Fruit fly (Drosophila melanogaster) whole organism, embryonic: ENCODE measurements around the gene CG17754.

ENCODE experiments used
- B-H2 ChIP-seq: fragments of 200-800 bp; sonication (Bioruptor generic); optimal IDR thresholded peaks from 2 replicates; lab custom pipeline; 2018; ENCODE audit warnings: missing biosample characterization, mild to moderate bottlenecking, missing genetic modification characterization
- Bgb ChIP-seq: fragments of 200-800 bp; sonication (Bioruptor generic); IDR thresholded peaks from 2 replicates; pipeline ENCODE4 v1.3.6; 2022; ENCODE audit warnings: missing biosample characterization, missing genetic modification characterization; ENCODE audit not compliant: partially characterized antibody
- CG11723 ChIP-seq: fragments of 200-800 bp; sonication (Bioruptor generic); optimal IDR thresholded peaks from 2 replicates; lab custom pipeline; 2017; ENCODE audit warnings: missing biosample characterization, mild to moderate bottlenecking, missing genetic modification characterization
- CG12104 ChIP-seq: fragments of 200-800 bp; sonication (Bioruptor generic); optimal IDR thresholded peaks from 3 replicates; lab custom pipeline; 2016; ENCODE audit warnings: missing biosample characterization, missing genetic modification characterization
- CG12219 ChIP-seq: fragments of 200-800 bp; sonication (Bioruptor generic); optimal IDR thresholded peaks from 3 replicates; lab custom pipeline; 2018; ENCODE audit warnings: missing biosample characterization, mild to moderate bottlenecking, missing genetic modification characterization
- CG12769 ChIP-seq: fragments of 200-800 bp; sonication (Bioruptor generic); optimal IDR thresholded peaks from 2 replicates; lab custom pipeline; 2019; ENCODE audit warnings: missing biosample characterization, mild to moderate bottlenecking, missing genetic modification characterization, moderate library complexity
- CG14441 ChIP-seq: fragments of 200-800 bp; sonication (Bioruptor generic); IDR thresholded peaks from 2 replicates; pipeline ENCODE4 v1.3.6; 2022; ENCODE audit warnings: missing biosample characterization, missing genetic modification characterization
- CG15601 ChIP-seq: fragments of 200-800 bp; sonication (Bioruptor generic); optimal IDR thresholded peaks from 3 replicates; lab custom pipeline; 2019; ENCODE audit warnings: missing biosample characterization, mild to moderate bottlenecking, missing genetic modification characterization, moderate library complexity
- CG17802 ChIP-seq: fragments of 200-800 bp; sonication (Bioruptor generic); optimal IDR thresholded peaks from 2 replicates; lab custom pipeline; 2018; ENCODE audit warnings: missing biosample characterization, mild to moderate bottlenecking, missing genetic modification characterization, moderate library complexity
- CG17912 ChIP-seq: fragments of 200-800 bp; sonication (Bioruptor generic); optimal IDR thresholded peaks from 2 replicates; lab custom pipeline; 2018; ENCODE audit warnings: missing biosample characterization, mild to moderate bottlenecking, missing genetic modification characterization
- CG18619 ChIP-seq: fragments of 200-800 bp; sonication (Bioruptor generic); optimal IDR thresholded peaks from 3 replicates; lab custom pipeline; 2017; ENCODE audit warnings: missing biosample characterization, mild to moderate bottlenecking, missing genetic modification characterization
- CG2202 ChIP-seq: fragments of 200-800 bp; sonication (Bioruptor generic); optimal IDR thresholded peaks from 2 replicates; lab custom pipeline; 2018; ENCODE audit warnings: missing biosample characterization, mild to moderate bottlenecking, missing genetic modification characterization
- CG30431 ChIP-seq: fragments of 200-800 bp; sonication (Bioruptor generic); optimal IDR thresholded peaks from 2 replicates; lab custom pipeline; 2017; ENCODE audit warnings: missing biosample characterization, missing genetic modification characterization
- CG4617 ChIP-seq: fragments of 200-800 bp; sonication (Bioruptor generic); optimal IDR thresholded peaks from 3 replicates; lab custom pipeline; 2016; ENCODE audit warnings: missing biosample characterization, missing genetic modification characterization, borderline replicate concordance
- CG4730 ChIP-seq: fragments of 200-800 bp; sonication (Bioruptor generic); IDR thresholded peaks from 2 replicates; pipeline ENCODE4 v1.3.6; 2022; ENCODE audit warnings: missing biosample characterization, missing genetic modification characterization
- CG4820 ChIP-seq: fragments of 200-800 bp; sonication (Bioruptor generic); optimal IDR thresholded peaks from 3 replicates; lab custom pipeline; 2016; ENCODE audit warnings: missing biosample characterization, missing genetic modification characterization
- CG6689 ChIP-seq: fragments of 200-800 bp; sonication (Bioruptor generic); IDR thresholded peaks from 2 replicates; pipeline ENCODE4 v1.3.6; 2022; ENCODE audit warnings: missing biosample characterization, missing genetic modification characterization
- Dll ChIP-seq: fragments of 200-800 bp; sonication (Bioruptor generic); IDR thresholded peaks from 4 replicates; pipeline ENCODE4 v1.3.6; 2022; ENCODE audit warnings: missing biosample characterization, missing genetic modification characterization; ENCODE audit not compliant: partially characterized antibody
- Doc3 ChIP-seq: fragments of 200-800 bp; sonication (Bioruptor generic); IDR thresholded peaks from 3 replicates; pipeline ENCODE4 v1.3.6; 2022; ENCODE audit warnings: missing biosample characterization, missing genetic modification characterization; ENCODE audit not compliant: partially characterized antibody
- Dref ChIP-seq: fragments of 200-800 bp; sonication (Bioruptor generic); IDR thresholded peaks from 2 replicates; pipeline ENCODE4 v1.3.6; 2022; ENCODE audit warnings: missing biosample characterization, missing genetic modification characterization
- Elba2 ChIP-seq: fragments of 200-800 bp; sonication (Bioruptor generic); optimal IDR thresholded peaks from 3 replicates; lab custom pipeline; 2016; ENCODE audit warnings: missing biosample characterization, missing genetic modification characterization
- Ets97D ChIP-seq: fragments of 200-800 bp; sonication (Bioruptor generic); optimal IDR thresholded peaks from 3 replicates; lab custom pipeline; 2016; ENCODE audit warnings: missing biosample characterization, missing genetic modification characterization
- Fer1 ChIP-seq: fragments of 200-800 bp; sonication (Bioruptor generic); optimal IDR thresholded peaks from 2 replicates; lab custom pipeline; 2017; ENCODE audit warnings: missing biosample characterization, mild to moderate bottlenecking, missing genetic modification characterization
- Fer2 ChIP-seq: fragments of 200-800 bp; sonication (Bioruptor generic); optimal IDR thresholded peaks from 2 replicates; lab custom pipeline; 2018; ENCODE audit warnings: missing biosample characterization, mild to moderate bottlenecking, missing genetic modification characterization, moderate library complexity
- H2.0 ChIP-seq: fragments of 200-800 bp; sonication (Bioruptor generic); IDR thresholded peaks from 2 replicates; pipeline ENCODE4 v1.3.6; 2022; ENCODE audit warnings: missing biosample characterization, missing genetic modification characterization
- Hmx ChIP-seq: fragments of 200-800 bp; sonication (Bioruptor generic); optimal IDR thresholded peaks from 2 replicates; lab custom pipeline; 2016; ENCODE audit warnings: missing biosample characterization, missing genetic modification characterization
- Jarid2 ChIP-seq: fragments of 200-800 bp; sonication (Bioruptor generic); optimal IDR thresholded peaks from 3 replicates; lab custom pipeline; 2017; ENCODE audit warnings: mild to moderate bottlenecking, missing biosample characterization, missing genetic modification reagents, missing genetic modification characterization
- Med ChIP-seq: fragments of 200-800 bp; sonication (Bioruptor generic); peaks from one replicate; lab custom pipeline; 2016; ENCODE audit warnings: missing biosample characterization, missing genetic modification characterization, mild to moderate bottlenecking, inconsistent platforms, moderate library complexity
- Mes4 ChIP-seq: fragments of 200-800 bp; sonication (Bioruptor generic); optimal IDR thresholded peaks from 2 replicates; lab custom pipeline; 2016; ENCODE audit warnings: missing biosample characterization, missing genetic modification characterization
- Opbp ChIP-seq: fragments of 200-800 bp; sonication (Bioruptor generic); IDR thresholded peaks from 3 replicates; pipeline ENCODE4 v1.3.6; 2022; ENCODE audit warnings: missing biosample characterization, missing genetic modification characterization; ENCODE audit not compliant: partially characterized antibody
- Scr ChIP-seq: fragments of 200-800 bp; sonication (Bioruptor generic); IDR thresholded peaks from 2 replicates; pipeline ENCODE4 v1.3.6; 2022; ENCODE audit warnings: missing biosample characterization, missing genetic modification characterization; ENCODE audit not compliant: partially characterized antibody
- TFAM ChIP-seq: fragments of 200-800 bp; sonication (Bioruptor generic); optimal IDR thresholded peaks from 2 replicates; lab custom pipeline; 2017; ENCODE audit warnings: missing biosample characterization, missing genetic modification characterization, inconsistent platforms
- Vsx1 ChIP-seq: fragments of 200-800 bp; sonication (Bioruptor generic); optimal IDR thresholded peaks from 2 replicates; lab custom pipeline; 2017; ENCODE audit warnings: missing biosample characterization, mild to moderate bottlenecking, missing genetic modification characterization, missing genetic modification reagents
- Xbp1 ChIP-seq: fragments of 200-800 bp; sonication (Bioruptor generic); optimal IDR thresholded peaks from 3 replicates; lab custom pipeline; 2016; ENCODE audit warnings: missing biosample characterization, mild to moderate bottlenecking, missing genetic modification characterization
- bcd ChIP-seq: fragments of 200-800 bp; sonication (Bioruptor generic); optimal IDR thresholded peaks from 2 replicates; lab custom pipeline; 2017; ENCODE audit warnings: missing biosample characterization, mild to moderate bottlenecking, missing genetic modification characterization
- btn ChIP-seq: fragments of 200-800 bp; sonication (Bioruptor generic); optimal IDR thresholded peaks from 2 replicates; lab custom pipeline; 2016; ENCODE audit warnings: missing biosample characterization, missing genetic modification characterization
- disco-r ChIP-seq: fragments of 200-800 bp; sonication (Bioruptor generic); optimal IDR thresholded peaks from 2 replicates; lab custom pipeline; 2016; ENCODE audit warnings: missing biosample characterization, missing genetic modification characterization
- ewg ChIP-seq: fragments of 200-800 bp; sonication (Bioruptor generic); optimal IDR thresholded peaks from 3 replicates; lab custom pipeline; 2017; ENCODE audit warnings: mild to moderate bottlenecking, missing biosample characterization, missing genetic modification reagents, missing genetic modification characterization
- fd96Cb ChIP-seq: fragments of 200-800 bp; sonication (Bioruptor generic); optimal IDR thresholded peaks from 2 replicates; lab custom pipeline; 2018; ENCODE audit warnings: missing biosample characterization, mild to moderate bottlenecking, missing genetic modification characterization, moderate library complexity
- hb ChIP-seq: fragments of 200-800 bp; sonication (Bioruptor generic); IDR thresholded peaks from 3 replicates; pipeline ENCODE4 v1.3.6; 2022; ENCODE audit warnings: missing biosample characterization, missing genetic modification characterization; ENCODE audit not compliant: partially characterized antibody
- lilli ChIP-seq: fragments of 200-800 bp; sonication (Bioruptor generic); optimal IDR thresholded peaks from 3 replicates; lab custom pipeline; 2016; ENCODE audit warnings: missing biosample characterization, missing genetic modification characterization
- nerfin-1 ChIP-seq: fragments of 200-800 bp; sonication (Bioruptor generic); optimal IDR thresholded peaks from 3 replicates; lab custom pipeline; 2019; ENCODE audit warnings: missing biosample characterization, mild to moderate bottlenecking, missing genetic modification characterization, moderate library complexity
- peb ChIP-seq: fragments of 200-800 bp; sonication (Bioruptor generic); IDR thresholded peaks from 2 replicates; pipeline ENCODE4 v1.3.6; 2022; ENCODE audit warnings: missing biosample characterization, missing genetic modification characterization
- row ChIP-seq: fragments of 200-800 bp; sonication (Bioruptor generic); IDR thresholded peaks from 3 replicates; pipeline ENCODE4 v1.3.6; 2022; ENCODE audit warnings: missing biosample characterization, missing genetic modification characterization
- sens ChIP-seq: fragments of 200-800 bp; sonication (Bioruptor generic); peaks from one replicate; lab custom pipeline; 2016; ENCODE audit warnings: missing biosample characterization, missing genetic modification characterization
- sob ChIP-seq: fragments of 200-800 bp; sonication (Bioruptor generic); IDR thresholded peaks from 2 replicates; pipeline ENCODE4 v1.3.6; 2022; ENCODE audit warnings: missing biosample characterization, missing genetic modification characterization
- tup ChIP-seq: fragments of 200-800 bp; sonication (Bioruptor generic); optimal IDR thresholded peaks from 2 replicates; lab custom pipeline; 2016; ENCODE audit warnings: missing biosample characterization, mild to moderate bottlenecking, missing genetic modification characterization, moderate library complexity
- usp ChIP-seq: fragments of >200 bp; optimal IDR thresholded peaks from 2 replicates; lab custom pipeline; 2017; ENCODE audit warnings: missing biosample characterization, missing genetic modification characterization
- zen2 ChIP-seq: fragments of 200-800 bp; sonication (Bioruptor generic); IDR thresholded peaks from 3 replicates; pipeline ENCODE4 v1.3.6; 2022; ENCODE audit warnings: missing biosample characterization, missing genetic modification characterization; ENCODE audit not compliant: partially characterized antibody
- zf30C ChIP-seq: fragments of 200-800 bp; sonication (Bioruptor generic); optimal IDR thresholded peaks from 3 replicates; lab custom pipeline; 2018; ENCODE audit warnings: missing biosample characterization, mild to moderate bottlenecking, missing genetic modification characterization

CG17754 gene

dm6 chrX:9255964-9256520, 5.8 kb downstream of the CG17754 start, which contains the start of gene ric8a (continued):
- TF ChIP-seq CG12104 (GFP tag; lab: Kevin White, UChicago) (no peak), TFAM (GFP tag; lab: Kevin White, UChicago) (no peak), CG12769 (tag; lab: Kevin White, UChicago) (no peak), sob (GFP tag; lab: Robert Waterston, UW) (no peak; the same call in 1 of the 2 replicates), Bgb (GFP tag; lab: Robert Waterston, UW) (peak; percentile 81), Xbp1 (GFP tag; lab: Kevin White, UChicago) (peak; percentile 7), Mes4 (GFP tag; lab: Kevin White, UChicago) (no peak), Jarid2 (GFP tag; lab: Kevin White, UChicago) (no peak), Opbp (peak; percentile 86), disco-r (GFP tag; lab: Kevin White, UChicago) (no peak), ewg (GFP tag; lab: Kevin White, UChicago) (no peak), Med (peak; percentile 48), CG15601 (tag; lab: Kevin White, UChicago) (peak; percentile 21), btn (no peak), CG30431 (GFP tag; lab: Kevin White, UChicago) (no peak), Fer2 (no peak), CG2202 (tag; lab: Kevin White, UChicago) (no peak), hb (GFP tag; lab: Robert Waterston, UW) (peak; percentile 66), Dref (peak; percentile 53), Hmx (GFP tag; lab: Kevin White, UChicago) (no peak), bcd (GFP tag; lab: Kevin White, UChicago) (no peak), tup (no peak), zen2 (GFP tag; lab: Robert Waterston, UW) (peak; percentile 60; the same call in 1 of the 3 replicates), CG4617 (GFP tag; lab: Kevin White, UChicago) (peak; percentile 82), CG14441 (no peak), CG17912 (GFP tag; lab: Kevin White, UChicago) (no peak), Vsx1 (GFP tag; lab: Kevin White, UChicago) (no peak), Dll (GFP tag; lab: Robert Waterston, UW) (peak; percentile 76), CG12219 (no peak), CG4820 (no peak), sens (peak; percentile 83), CG4730 (no peak), CG18619 (no peak), CG11723 (GFP tag; lab: Kevin White, UChicago) (no peak), CG17802 (no peak), row (peak; percentile 85), usp (GFP tag; lab: Kevin White, UChicago) (no peak), Scr (GFP tag; lab: Robert Waterston, UW) (peak; percentile 81), lilli (peak; percentile 21), peb (no peak), B-H2 (GFP tag; lab: Kevin White, UChicago) (no peak), H2.0 (GFP tag; lab: Robert Waterston, UW) (no peak), CG6689 (GFP tag; lab: Robert Waterston, UW) (no peak), Fer1 (GFP tag; lab: Kevin White, UChicago) (no peak), zf30C (GFP tag; lab: Kevin White, UChicago) (no peak), fd96Cb (tag; lab: Kevin White, UChicago) (no peak), Doc3 (peak; percentile 55), nerfin-1 (no peak), Elba2 (GFP tag; lab: Kevin White, UChicago) (peak; percentile 36), Ets97D (no peak)
